Fruit fly (Drosophila melanogaster) whole organism, embryonic: ENCODE measurements around the gene CG4393.

ENCODE experiments used
- Aef1 ChIP-seq: fragments of 200-800 bp; sonication (Bioruptor generic); IDR thresholded peaks from 3 replicates; pipeline ENCODE4 v1.3.6; 2022; ENCODE audit warnings: missing biosample characterization, missing genetic modification characterization
- B-H1 ChIP-seq: fragments of 200-800 bp; sonication (Bioruptor generic); IDR thresholded peaks from 3 replicates; pipeline ENCODE4 v1.3.6; 2022; ENCODE audit warnings: missing biosample characterization, missing genetic modification characterization
- BEAF-32 ChIP-seq: fragments of 200-800 bp; sonication (Bioruptor generic); optimal IDR thresholded peaks from 3 replicates; lab custom pipeline; 2017; ENCODE audit warnings: missing biosample characterization, missing genetic modification characterization, mild to moderate bottlenecking, moderate library complexity, missing genetic modification reagents
- CG10321 ChIP-seq: fragments of 200-800 bp; sonication (Bioruptor generic); IDR thresholded peaks from 2 replicates; pipeline ENCODE4 v1.3.6; 2022; ENCODE audit warnings: missing biosample characterization, missing genetic modification characterization
- CG12299 ChIP-seq: fragments of 200-800 bp; sonication (Bioruptor generic); optimal IDR thresholded peaks from 2 replicates; lab custom pipeline; 2018; ENCODE audit warnings: missing biosample characterization, mild to moderate bottlenecking, missing genetic modification characterization
- CG13296 ChIP-seq: fragments of 200-800 bp; sonication (Bioruptor generic); optimal IDR thresholded peaks from 3 replicates; lab custom pipeline; 2018; ENCODE audit warnings: missing biosample characterization, mild to moderate bottlenecking, missing genetic modification characterization
- CG15479 ChIP-seq: fragments of 200-800 bp; sonication (Bioruptor generic); optimal IDR thresholded peaks from 3 replicates; lab custom pipeline; 2019; ENCODE audit warnings: missing biosample characterization, mild to moderate bottlenecking, missing genetic modification characterization, moderate library complexity
- CG1602 ChIP-seq: fragments of 200-800 bp; sonication (Bioruptor generic); optimal IDR thresholded peaks from 3 replicates; lab custom pipeline; 2016; ENCODE audit warnings: missing biosample characterization, missing genetic modification characterization
- CG17385 ChIP-seq: fragments of 200-800 bp; sonication (Bioruptor generic); optimal IDR thresholded peaks from 3 replicates; lab custom pipeline; 2018; ENCODE audit warnings: missing biosample characterization, mild to moderate bottlenecking, missing genetic modification characterization
- CG1832 ChIP-seq: fragments of 200-800 bp; sonication (Bioruptor generic); optimal IDR thresholded peaks from 2 replicates; lab custom pipeline; 2017; ENCODE audit warnings: missing biosample characterization, mild to moderate bottlenecking, missing genetic modification characterization, inconsistent platforms
- CG2875 ChIP-seq: fragments of 200-800 bp; sonication (Bioruptor generic); optimal IDR thresholded peaks from 2 replicates; lab custom pipeline; 2017; ENCODE audit warnings: missing biosample characterization, mild to moderate bottlenecking, missing genetic modification characterization, missing genetic modification reagents
- CG32532 ChIP-seq: fragments of 200-800 bp; sonication (Bioruptor generic); IDR thresholded peaks from 2 replicates; pipeline ENCODE4 v1.3.6; 2022; ENCODE audit warnings: missing biosample characterization, missing genetic modification characterization
- CG3281 ChIP-seq: fragments of 200-800 bp; sonication (Bioruptor generic); optimal IDR thresholded peaks from 3 replicates; lab custom pipeline; 2017; ENCODE audit warnings: missing biosample characterization, mild to moderate bottlenecking, missing genetic modification characterization
- CG34224 ChIP-seq: fragments of 200-800 bp; sonication (Bioruptor generic); IDR thresholded peaks from 3 replicates; pipeline ENCODE4 v1.3.6; 2022; ENCODE audit warnings: missing biosample characterization, missing genetic modification characterization; ENCODE audit not compliant: partially characterized antibody
- CG34422 ChIP-seq: fragments of 200-800 bp; sonication (Bioruptor generic); IDR thresholded peaks from 3 replicates; pipeline ENCODE4 v1.3.6; 2022; ENCODE audit warnings: missing biosample characterization, missing genetic modification characterization
- CG4282 ChIP-seq: fragments of 200-800 bp; sonication (Bioruptor generic); optimal IDR thresholded peaks from 2 replicates; lab custom pipeline; 2016; ENCODE audit warnings: missing biosample characterization, missing genetic modification characterization
- CG4328 ChIP-seq: fragments of 200-800 bp; sonication (Bioruptor generic); optimal IDR thresholded peaks from 3 replicates; lab custom pipeline; 2017; ENCODE audit warnings: missing biosample characterization, missing genetic modification reagents, missing genetic modification characterization
- CG4360 ChIP-seq: fragments of 200-800 bp; sonication (Bioruptor generic); IDR thresholded peaks from 2 replicates; pipeline ENCODE4 v1.3.6; 2022; ENCODE audit warnings: missing biosample characterization, missing genetic modification characterization
- CG6654 ChIP-seq: fragments of 200-800 bp; sonication (Bioruptor generic); optimal IDR thresholded peaks from 2 replicates; lab custom pipeline; 2017; ENCODE audit warnings: missing biosample characterization, mild to moderate bottlenecking, missing genetic modification characterization
- CG7928 ChIP-seq: fragments of 200-800 bp; sonication (Bioruptor generic); optimal IDR thresholded peaks from 2 replicates; lab custom pipeline; 2017; ENCODE audit warnings: missing biosample characterization, mild to moderate bottlenecking, missing genetic modification characterization
- CG8089 ChIP-seq: fragments of 200-800 bp; sonication (Bioruptor generic); optimal IDR thresholded peaks from 3 replicates; lab custom pipeline; 2016; ENCODE audit warnings: missing biosample characterization, missing genetic modification characterization
- CG8944 ChIP-seq: fragments of 200-800 bp; sonication (Bioruptor generic); optimal IDR thresholded peaks from 3 replicates; lab custom pipeline; 2016; ENCODE audit warnings: missing biosample characterization, missing genetic modification characterization
- CG9215 ChIP-seq: fragments of 200-800 bp; sonication (Bioruptor generic); IDR thresholded peaks from 2 replicates; pipeline ENCODE4 v1.3.6; 2022; ENCODE audit warnings: missing biosample characterization, missing genetic modification characterization
- CG9727 ChIP-seq: fragments of 200-800 bp; sonication (Bioruptor generic); optimal IDR thresholded peaks from 3 replicates; lab custom pipeline; 2017; ENCODE audit warnings: missing biosample characterization, mild to moderate bottlenecking, missing genetic modification characterization
- Dref ChIP-seq: fragments of 200-800 bp; sonication (Bioruptor generic); IDR thresholded peaks from 2 replicates; pipeline ENCODE4 v1.3.6; 2022; ENCODE audit warnings: missing biosample characterization, missing genetic modification characterization
- Elba2 ChIP-seq: fragments of 200-800 bp; sonication (Bioruptor generic); optimal IDR thresholded peaks from 3 replicates; lab custom pipeline; 2016; ENCODE audit warnings: missing biosample characterization, missing genetic modification characterization
- Gsc ChIP-seq: fragments of 200-800 bp; sonication (Bioruptor generic); IDR thresholded peaks from 2 replicates; pipeline ENCODE4 v1.3.6; 2022; ENCODE audit warnings: missing biosample characterization, missing genetic modification characterization
- Hmr ChIP-seq: fragments of 200-800 bp; sonication (Bioruptor generic); optimal IDR thresholded peaks from 3 replicates; lab custom pipeline; 2017; ENCODE audit warnings: mild to moderate bottlenecking, missing biosample characterization, missing genetic modification reagents, missing genetic modification characterization
- Myb ChIP-seq: fragments of 200-800 bp; sonication (Bioruptor generic); optimal IDR thresholded peaks from 2 replicates; lab custom pipeline; 2016; ENCODE audit warnings: missing biosample characterization, missing genetic modification characterization
- NC2α ChIP-seq: fragments of 200-800 bp; sonication (Bioruptor generic); optimal IDR thresholded peaks from 2 replicates; lab custom pipeline; 2016; ENCODE audit warnings: missing biosample characterization, missing genetic modification characterization
- Rx ChIP-seq: fragments of 200-800 bp; sonication (Bioruptor generic); IDR thresholded peaks from 2 replicates; pipeline ENCODE4 v1.3.6; 2022; ENCODE audit warnings: missing biosample characterization, missing genetic modification characterization
- Six4 ChIP-seq: fragments of 200-800 bp; sonication (Bioruptor generic); optimal IDR thresholded peaks from 2 replicates; lab custom pipeline; 2016; ENCODE audit warnings: missing biosample characterization, missing genetic modification characterization
- Taf1 ChIP-seq: fragments of 200-800 bp; sonication (Bioruptor generic); IDR thresholded peaks from 2 replicates; pipeline ENCODE4 v1.3.6; 2022; ENCODE audit warnings: missing biosample characterization, missing genetic modification characterization
- Xbp1 ChIP-seq: fragments of 200-800 bp; sonication (Bioruptor generic); optimal IDR thresholded peaks from 3 replicates; lab custom pipeline; 2016; ENCODE audit warnings: missing biosample characterization, mild to moderate bottlenecking, missing genetic modification characterization
- Xrp1 ChIP-seq: fragments of 200-800 bp; sonication (Bioruptor generic); IDR thresholded peaks from 2 replicates; pipeline ENCODE4 v1.3.6; 2022; ENCODE audit warnings: missing biosample characterization, missing genetic modification characterization
- YL-1 ChIP-seq: fragments of 200-800 bp; sonication (Bioruptor generic); optimal IDR thresholded peaks from 3 replicates; lab custom pipeline; 2017; ENCODE audit warnings: missing biosample characterization, mild to moderate bottlenecking, missing genetic modification characterization
- bcd ChIP-seq: fragments of 200-800 bp; sonication (Bioruptor generic); optimal IDR thresholded peaks from 2 replicates; lab custom pipeline; 2017; ENCODE audit warnings: missing biosample characterization, mild to moderate bottlenecking, missing genetic modification characterization
- chinmo ChIP-seq: fragments of 200-800 bp; sonication (Bioruptor generic); IDR thresholded peaks from 4 replicates; pipeline ENCODE4 v1.3.6; 2022; ENCODE audit warnings: missing biosample characterization, missing genetic modification characterization; ENCODE audit not compliant: partially characterized antibody
- dm ChIP-seq: fragments of 200-800 bp; sonication (Bioruptor generic); optimal IDR thresholded peaks from 3 replicates; lab custom pipeline; 2016; ENCODE audit warnings: missing biosample characterization, missing genetic modification characterization
- ham ChIP-seq: fragments of 200-800 bp; sonication (Bioruptor generic); IDR thresholded peaks from 2 replicates; pipeline ENCODE4 v1.3.6; 2022; ENCODE audit warnings: missing biosample characterization, missing genetic modification characterization
- lola ChIP-seq, 3 experiments: fragments of >200 bp in 2 of 3; fragments of 200-800 bp in 1 of 3; sonication (Bioruptor generic) in 1 of 3; optimal IDR thresholded peaks; 2 replicates each; lab custom pipeline; 2017 to 2019; ENCODE audit warnings: missing biosample characterization in 3 of 3, missing genetic modification characterization in 3 of 3, mild to moderate bottlenecking in 1 of 3, moderate library complexity in 1 of 3
- lov ChIP-seq, 2 experiments: fragments of 200-800 bp in 1 of 2; fragments of >200 bp in 1 of 2; sonication (Bioruptor generic) in 1 of 2; IDR thresholded peaks in 1 of 2; optimal IDR thresholded peaks in 1 of 2; 2 replicates in 1 of 2; 3 replicates in 1 of 2; pipeline versions ENCODE4 v1.3.6 to Lab custom; 2017 to 2022; ENCODE audit warnings: missing biosample characterization in 1 of 2, missing genetic modification characterization in 1 of 2
- prd ChIP-seq, 3 experiments: fragments of >200 bp in 2 of 3; fragments of 200-800 bp in 1 of 3; sonication (Bioruptor generic) in 1 of 3; optimal IDR thresholded peaks in 2 of 3; IDR thresholded peaks in 1 of 3; 2 replicates in 2 of 3; 3 replicates in 1 of 3; pipeline versions ENCODE4 v1.3.6 to Lab custom; 2017 to 2022; ENCODE audit warnings: missing biosample characterization in 1 of 3, missing genetic modification characterization in 1 of 3
- ranshi ChIP-seq: fragments of 200-800 bp; sonication (Bioruptor generic); IDR thresholded peaks from 2 replicates; pipeline ENCODE4 v1.3.6; 2022; ENCODE audit warnings: missing biosample characterization, missing genetic modification characterization
- stc ChIP-seq: fragments of 200-800 bp; sonication (Bioruptor generic); IDR thresholded peaks from 2 replicates; pipeline ENCODE4 v1.3.6; 2022; ENCODE audit warnings: missing biosample characterization, missing genetic modification characterization
- tin ChIP-seq: fragments of 200-800 bp; sonication (Bioruptor generic); optimal IDR thresholded peaks from 3 replicates; lab custom pipeline; 2016; ENCODE audit warnings: missing biosample characterization, missing genetic modification characterization
- vvl ChIP-seq: fragments of 200-800 bp; sonication (Bioruptor generic); IDR thresholded peaks from 2 replicates; pipeline ENCODE4 v1.3.6; 2022; ENCODE audit warnings: missing biosample characterization, missing genetic modification characterization

The CG4393 gene

dm6 chr3R:23355829-23356738, 28.5 kb downstream of the CG4393 start, which contains the start of the genes ATPsynCF6 and Sec13 (continued):
- TF ChIP-seq Rx (GFP tag; lab: Robert Waterston, UW) (no peak), ham (GFP tag; lab: Robert Waterston, UW) (no peak), CG10321 (GFP tag; lab: Robert Waterston, UW) (no peak), YL-1 (GFP tag; lab: Kevin White, UChicago) (peak; percentile 82), CG17385 (GFP tag; lab: Kevin White, UChicago) (peak; percentile 44), CG8944 (GFP tag; lab: Kevin White, UChicago) (peak; percentile 33), CG9727 (GFP tag; lab: Kevin White, UChicago) (peak; percentile 72), Dref (GFP tag; lab: Robert Waterston, UW) (peak; percentile 32; the same call in 1 of the 2 replicates), lola (GFP tag; optimal IDR thresholded peaks at IDR 0.05; lab: Kevin White, UChicago) (peak in 1 of 3 experiments; percentile 43), CG9215 (peak; percentile 57), Taf1 (GFP tag; lab: Robert Waterston, UW) (peak; percentile 50), stc (GFP tag; lab: Robert Waterston, UW) (peak; percentile 38; the same call in 1 of the 2 replicates), B-H1 (GFP tag; lab: Robert Waterston, UW) (peak; percentile 18; the same call in 2 of the 3 replicates), chinmo (GFP tag; lab: Robert Waterston, UW) (peak; percentile 82; the same call in 2 of the 4 replicates), Elba2 (GFP tag; lab: Kevin White, UChicago) (no peak), prd (optimal IDR thresholded peaks at IDR 0.05; lab: Kevin White, UChicago) (no peak), prd (GFP tag; IDR thresholded peaks at IDR 0.05; lab: Robert Waterston, UW) (peak; percentile 48; the same call in 1 of the 3 replicates), CG6654 (GFP tag; lab: Kevin White, UChicago) (no peak), tin (GFP tag; lab: Kevin White, UChicago) (peak; percentile 57), vvl (GFP tag; lab: Robert Waterston, UW) (peak; percentile 71), Xrp1 (peak; percentile 64), lov (optimal IDR thresholded peaks at IDR 0.05; lab: Kevin White, UChicago) (no peak), lov (GFP tag; IDR thresholded peaks at IDR 0.05; lab: Robert Waterston, UW) (0 out of 3 replicates have a peak, but pooled peaks have one; percentile 9), CG4360 (GFP tag; lab: Robert Waterston, UW) (no peak), CG1832 (GFP tag; lab: Kevin White, UChicago) (no peak), CG7928 (GFP tag; lab: Kevin White, UChicago) (no peak), CG4282 (no peak), BEAF-32 (GFP tag; lab: Kevin White, UChicago) (peak; percentile 87), CG12299 (tag; lab: Kevin White, UChicago) (no peak), CG4328 (GFP tag; lab: Kevin White, UChicago) (peak; percentile 31), CG13296 (peak; percentile 50), Myb (GFP tag; lab: Kevin White, UChicago) (peak; percentile 13), bcd (GFP tag; lab: Kevin White, UChicago) (peak; percentile 54), ranshi (GFP tag; lab: Robert Waterston, UW) (no peak; the same call in 1 of the 2 replicates), Six4 (GFP tag; lab: Kevin White, UChicago) (peak; percentile 34), CG34224 (GFP tag; lab: Robert Waterston, UW) (peak; percentile 82), CG1602 (GFP tag; lab: Kevin White, UChicago) (peak; percentile 4), CG15479 (GFP tag; lab: Kevin White, UChicago) (no peak), Aef1 (peak; percentile 47; the same call in 2 of the 3 replicates), CG8089 (GFP tag; lab: Kevin White, UChicago) (no peak), CG2875 (GFP tag; lab: Kevin White, UChicago) (no peak), NC2α (GFP tag; lab: Kevin White, UChicago) (no peak), Gsc (GFP tag; lab: Robert Waterston, UW) (no peak), Xbp1 (peak; percentile 57), CG34422 (GFP tag; lab: Robert Waterston, UW) (peak; percentile 11; the same call in 1 of the 3 replicates), dm (GFP tag; lab: Kevin White, UChicago) (no peak), Hmr (GFP tag; lab: Kevin White, UChicago) (peak; percentile 64), CG3281 (peak; percentile 62), CG32532 (GFP tag; lab: Robert Waterston, UW) (peak; percentile 77)
